Fruit fly (Drosophila melanogaster): ENCODE measurements around the gene CG18858.

DNA sequence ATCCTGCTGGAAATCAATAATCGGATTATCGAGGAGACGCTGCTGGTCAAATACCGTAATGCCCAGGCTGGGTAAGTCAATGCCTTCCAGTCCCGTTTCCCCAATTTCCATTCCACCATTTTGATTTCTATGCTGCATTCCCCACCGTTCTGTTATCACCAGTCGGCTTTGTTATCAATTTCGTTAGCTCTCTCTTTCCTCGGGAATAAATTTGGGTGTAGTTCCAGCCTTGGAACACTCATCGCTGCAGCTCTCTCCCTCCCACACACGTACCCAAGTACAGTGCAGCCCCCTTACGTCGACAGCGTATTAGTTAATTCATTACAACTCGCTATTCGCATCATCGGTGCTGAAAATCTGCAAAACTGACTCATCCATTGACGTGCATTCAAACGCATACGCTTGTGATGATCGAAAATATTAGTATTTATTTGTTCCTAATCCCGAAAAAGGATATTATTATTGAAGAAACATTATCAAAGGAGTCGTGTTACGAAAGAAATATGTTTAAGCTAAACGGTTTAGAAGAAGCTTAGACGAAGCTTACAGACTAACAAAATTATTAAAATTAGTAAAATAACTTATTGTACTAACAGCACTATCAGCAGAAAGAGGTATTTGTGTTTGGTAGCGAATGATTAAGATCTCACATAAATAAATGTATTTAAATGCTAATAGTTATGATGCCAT, 41.1 kb downstream of the CG18858 start:
- TF ChIP-seq cyc (GFP tag; optimal IDR thresholded peaks at IDR 0.05) (no peak), CG10631 (GFP tag; optimal IDR thresholded peaks at IDR 0.05) (no peak), CG11294 (GFP tag; IDR thresholded peaks at IDR 0.05) (no peak), CG4318 (GFP tag; optimal IDR thresholded peaks at IDR 0.05) (no peak), CG6808 (GFP tag; optimal IDR thresholded peaks at IDR 0.05) (no peak)

All from whole organism, prepupa.